Fruit fly (Drosophila melanogaster) whole organism, embryonic: ENCODE results near the gene mthl11.

ENCODE experiments used
- B-H1 ChIP-seq: fragments of 200-800 bp; sonication (Bioruptor generic); IDR thresholded peaks from 3 replicates; pipeline ENCODE4 v1.3.6; 2022; ENCODE audit warnings: missing biosample characterization, missing genetic modification characterization
- Blimp-1 ChIP-seq: fragments of 200-800 bp; sonication (Bioruptor generic); optimal IDR thresholded peaks from 3 replicates; lab custom pipeline; 2018; ENCODE audit warnings: missing biosample characterization, missing genetic modification characterization, mild to moderate bottlenecking, moderate library complexity, missing genetic modification reagents
- CG11093 ChIP-seq: fragments of 200-800 bp; sonication (Bioruptor generic); IDR thresholded peaks from 3 replicates; pipeline ENCODE4 v1.3.6; 2022; ENCODE audit warnings: missing biosample characterization, missing genetic modification characterization
- CG11456 ChIP-seq: fragments of 200-800 bp; sonication (Bioruptor generic); IDR thresholded peaks from 3 replicates; pipeline ENCODE4 v1.3.6; 2022; ENCODE audit warnings: missing biosample characterization, missing genetic modification characterization
- CG11504 ChIP-seq: fragments of 200-800 bp; sonication (Bioruptor generic); optimal IDR thresholded peaks from 3 replicates; lab custom pipeline; 2019; ENCODE audit warnings: missing biosample characterization, mild to moderate bottlenecking, missing genetic modification characterization, moderate library complexity
- CG12942 ChIP-seq: fragments of 200-800 bp; sonication (Bioruptor generic); optimal IDR thresholded peaks from 3 replicates; lab custom pipeline; 2016; ENCODE audit warnings: missing biosample characterization, missing genetic modification characterization
- CG13123 ChIP-seq: fragments of 200-800 bp; sonication (Bioruptor generic); optimal IDR thresholded peaks from 2 replicates; lab custom pipeline; 2016; ENCODE audit warnings: missing biosample characterization, missing genetic modification characterization
- CG13624 ChIP-seq: fragments of 200-800 bp; sonication (Bioruptor generic); optimal IDR thresholded peaks from 2 replicates; lab custom pipeline; 2016; ENCODE audit warnings: missing biosample characterization, missing genetic modification characterization
- CG17328 ChIP-seq: fragments of 200-800 bp; sonication (Bioruptor generic); IDR thresholded peaks from 2 replicates; pipeline ENCODE4 v1.3.6; 2022; ENCODE audit warnings: missing biosample characterization, missing genetic modification characterization
- CG2120 ChIP-seq: fragments of 200-800 bp; sonication (Bioruptor generic); optimal IDR thresholded peaks from 3 replicates; lab custom pipeline; 2016; ENCODE audit warnings: missing biosample characterization, missing genetic modification characterization
- CG2129 ChIP-seq: fragments of 200-800 bp; sonication (Bioruptor generic); IDR thresholded peaks from 2 replicates; pipeline ENCODE4 v1.3.6; 2022; ENCODE audit warnings: missing biosample characterization, missing genetic modification characterization; ENCODE audit not compliant: partially characterized antibody
- CG32772 ChIP-seq: fragments of 200-800 bp; sonication (Bioruptor generic); IDR thresholded peaks from 2 replicates; pipeline ENCODE4 v1.3.6; 2022; ENCODE audit warnings: missing biosample characterization, missing genetic modification characterization
- CG33213 ChIP-seq: fragments of 200-800 bp; sonication (Bioruptor generic); optimal IDR thresholded peaks from 3 replicates; lab custom pipeline; 2016; ENCODE audit warnings: missing biosample characterization, missing genetic modification characterization
- CG3726 ChIP-seq: fragments of 200-800 bp; sonication (Bioruptor generic); IDR thresholded peaks from 3 replicates; pipeline ENCODE4, ENCODE4 v1.3.6; 2022; ENCODE audit warnings: missing biosample characterization, missing genetic modification characterization
- CG42726 ChIP-seq: fragments of 200-800 bp; sonication (Bioruptor generic); IDR thresholded peaks from 2 replicates; pipeline ENCODE4 v1.3.6; 2022; ENCODE audit warnings: missing biosample characterization, missing genetic modification characterization; ENCODE audit not compliant: partially characterized antibody
- CG6254 ChIP-seq: fragments of 200-800 bp; sonication (Bioruptor generic); optimal IDR thresholded peaks from 3 replicates; lab custom pipeline; 2017; ENCODE audit warnings: mild to moderate bottlenecking, missing biosample characterization, missing genetic modification reagents, missing genetic modification characterization
- CG6765 ChIP-seq: fragments of 200-800 bp; sonication (Bioruptor generic); optimal IDR thresholded peaks from 3 replicates; lab custom pipeline; 2017; ENCODE audit warnings: missing biosample characterization, mild to moderate bottlenecking, missing genetic modification characterization
- CG7745 ChIP-seq: fragments of 200-800 bp; sonication (Bioruptor generic); optimal IDR thresholded peaks from 2 replicates; lab custom pipeline; 2018; ENCODE audit warnings: missing biosample characterization, mild to moderate bottlenecking, missing genetic modification characterization, moderate library complexity
- CG8290 ChIP-seq, 3 experiments: fragments of 200-800 bp; sonication (Bioruptor generic); optimal IDR thresholded peaks; 2 replicates each; lab custom pipeline; 2016 to 2019; ENCODE audit warnings: missing biosample characterization in 3 of 3, missing genetic modification characterization in 3 of 3, mild to moderate bottlenecking in 2 of 3, moderate library complexity in 1 of 3
- CG8388 ChIP-seq: fragments of 200-800 bp; sonication (Bioruptor generic); optimal IDR thresholded peaks from 2 replicates; lab custom pipeline; 2019; ENCODE audit warnings: missing biosample characterization, mild to moderate bottlenecking, missing genetic modification characterization, moderate library complexity
- CG8765 ChIP-seq: fragments of 200-800 bp; sonication (Bioruptor generic); IDR thresholded peaks from 2 replicates; pipeline ENCODE4 v1.3.6; 2022; ENCODE audit warnings: missing biosample characterization, missing genetic modification characterization
- Camta ChIP-seq: fragments of 200-800 bp; sonication (Bioruptor generic); optimal IDR thresholded peaks from 2 replicates; lab custom pipeline; 2016; ENCODE audit warnings: missing biosample characterization, missing genetic modification characterization
- Dad ChIP-seq: fragments of 200-800 bp; sonication (Bioruptor generic); optimal IDR thresholded peaks from 3 replicates; lab custom pipeline; 2016; ENCODE audit warnings: missing biosample characterization, missing genetic modification characterization
- Dfd ChIP-seq, 2 experiments: fragments of >200 bp; optimal IDR thresholded peaks; 2 replicates each; lab custom pipeline; 2017; ENCODE audit warnings: missing biosample characterization in 2 of 2, missing genetic modification characterization in 2 of 2
- ERR ChIP-seq: fragments of 200-800 bp; sonication (Bioruptor generic); optimal IDR thresholded peaks from 2 replicates; lab custom pipeline; 2016; ENCODE audit warnings: missing biosample characterization, missing genetic modification characterization
- Fer2 ChIP-seq: fragments of 200-800 bp; sonication (Bioruptor generic); optimal IDR thresholded peaks from 2 replicates; lab custom pipeline; 2018; ENCODE audit warnings: missing biosample characterization, mild to moderate bottlenecking, missing genetic modification characterization, moderate library complexity
- HLH3B ChIP-seq: fragments of 200-800 bp; sonication (Bioruptor generic); IDR thresholded peaks from 2 replicates; pipeline ENCODE4 v1.3.6; 2022; ENCODE audit warnings: missing biosample characterization, missing genetic modification characterization
- Hmx ChIP-seq: fragments of 200-800 bp; sonication (Bioruptor generic); optimal IDR thresholded peaks from 2 replicates; lab custom pipeline; 2016; ENCODE audit warnings: missing biosample characterization, missing genetic modification characterization
- Mes4 ChIP-seq: fragments of 200-800 bp; sonication (Bioruptor generic); optimal IDR thresholded peaks from 2 replicates; lab custom pipeline; 2016; ENCODE audit warnings: missing biosample characterization, missing genetic modification characterization
- Mrtf ChIP-seq: fragments of 200-800 bp; sonication (Bioruptor generic); IDR thresholded peaks from 3 replicates; pipeline ENCODE4 v1.3.6; 2022; ENCODE audit warnings: missing biosample characterization, missing genetic modification characterization
- Nf-YC ChIP-seq: fragments of 200-800 bp; optimal IDR thresholded peaks from 3 replicates; lab custom pipeline; 2019; ENCODE audit warnings: missing biosample characterization, mild to moderate bottlenecking, missing genetic modification characterization, moderate library complexity
- NfI ChIP-seq: fragments of 200-800 bp; sonication (Bioruptor generic); optimal IDR thresholded peaks from 3 replicates; lab custom pipeline; 2018; ENCODE audit warnings: missing biosample characterization, mild to moderate bottlenecking, missing genetic modification characterization, moderate library complexity
- Sry-β ChIP-seq: fragments of 200-800 bp; sonication (Bioruptor generic); optimal IDR thresholded peaks from 2 replicates; lab custom pipeline; 2018; ENCODE audit warnings: missing biosample characterization, mild to moderate bottlenecking, missing genetic modification characterization, moderate library complexity
- ase ChIP-seq: fragments of 200-800 bp; sonication (Bioruptor generic); IDR thresholded peaks from 3 replicates; pipeline ENCODE4 v1.3.6; 2022; ENCODE audit warnings: missing biosample characterization, missing genetic modification characterization
- disco-r ChIP-seq: fragments of 200-800 bp; sonication (Bioruptor generic); optimal IDR thresholded peaks from 2 replicates; lab custom pipeline; 2016; ENCODE audit warnings: missing biosample characterization, missing genetic modification characterization
- dmrt99B ChIP-seq: fragments of 200-800 bp; sonication (Bioruptor generic); optimal IDR thresholded peaks from 2 replicates; lab custom pipeline; 2018; ENCODE audit warnings: missing biosample characterization, mild to moderate bottlenecking, missing genetic modification characterization, moderate library complexity
- dysf ChIP-seq: fragments of 200-800 bp; sonication (Bioruptor generic); IDR thresholded peaks from 3 replicates; pipeline ENCODE4 v1.3.6; 2022; ENCODE audit warnings: missing biosample characterization, missing genetic modification characterization
- ham ChIP-seq: fragments of 200-800 bp; sonication (Bioruptor generic); IDR thresholded peaks from 2 replicates; pipeline ENCODE4 v1.3.6; 2022; ENCODE audit warnings: missing biosample characterization, missing genetic modification characterization
- kni ChIP-seq: fragments of 200-800 bp; sonication (Bioruptor generic); optimal IDR thresholded peaks from 3 replicates; lab custom pipeline; 2017; ENCODE audit warnings: mild to moderate bottlenecking, missing biosample characterization, missing genetic modification reagents, missing genetic modification characterization
- lbe ChIP-seq: fragments of 200-800 bp; sonication (Bioruptor generic); optimal IDR thresholded peaks from 2 replicates; lab custom pipeline; 2016; ENCODE audit warnings: missing biosample characterization, mild to moderate bottlenecking, missing genetic modification characterization
- nmo ChIP-seq: fragments of 200-800 bp; sonication (Bioruptor generic); optimal IDR thresholded peaks from 2 replicates; lab custom pipeline; 2018; ENCODE audit warnings: missing biosample characterization, mild to moderate bottlenecking, missing genetic modification characterization, moderate library complexity
- pnt ChIP-seq: fragments of 200-800 bp; sonication (Bioruptor generic); optimal IDR thresholded peaks from 3 replicates; lab custom pipeline; 2016; ENCODE audit warnings: missing biosample characterization, missing genetic modification characterization
- sc ChIP-seq, 3 experiments: fragments of >200 bp in 2 of 3; fragments of 200-800 bp in 1 of 3; sonication (Bioruptor generic) in 1 of 3; optimal IDR thresholded peaks; 2 replicates in 2 of 3; 3 replicates in 1 of 3; lab custom pipeline; 2017; ENCODE audit warnings: mild to moderate bottlenecking in 1 of 3, missing biosample characterization in 1 of 3, missing genetic modification characterization in 1 of 3, missing genetic modification reagents in 1 of 3
- schlank ChIP-seq: fragments of 200-800 bp; sonication (Bioruptor generic); optimal IDR thresholded peaks from 2 replicates; lab custom pipeline; 2018; ENCODE audit warnings: missing biosample characterization, mild to moderate bottlenecking, missing genetic modification characterization
- sens-2 ChIP-seq: fragments of 200-800 bp; sonication (Bioruptor generic); IDR thresholded peaks from 2 replicates; pipeline ENCODE4 v1.3.6; 2022; ENCODE audit warnings: missing biosample characterization, missing genetic modification characterization
- slbo ChIP-seq: fragments of 200-800 bp; sonication (Bioruptor generic); IDR thresholded peaks from 2 replicates; pipeline ENCODE4 v1.3.6; 2022; ENCODE audit warnings: missing biosample characterization, missing genetic modification characterization
- sug ChIP-seq: fragments of 200-800 bp; optimal IDR thresholded peaks from 2 replicates; lab custom pipeline; 2019; ENCODE audit warnings: missing biosample characterization, mild to moderate bottlenecking, missing genetic modification characterization, moderate library complexity
- tx ChIP-seq: fragments of 200-800 bp; sonication (Bioruptor generic); optimal IDR thresholded peaks from 2 replicates; lab custom pipeline; 2016; ENCODE audit warnings: missing biosample characterization, missing genetic modification characterization
- unc-4 ChIP-seq: fragments of 200-800 bp; sonication (Bioruptor generic); IDR thresholded peaks from 2 replicates; pipeline ENCODE4 v1.3.6; 2022; ENCODE audit warnings: missing biosample characterization, missing genetic modification characterization; ENCODE audit not compliant: partially characterized antibody

The mthl11 gene

DNA sequence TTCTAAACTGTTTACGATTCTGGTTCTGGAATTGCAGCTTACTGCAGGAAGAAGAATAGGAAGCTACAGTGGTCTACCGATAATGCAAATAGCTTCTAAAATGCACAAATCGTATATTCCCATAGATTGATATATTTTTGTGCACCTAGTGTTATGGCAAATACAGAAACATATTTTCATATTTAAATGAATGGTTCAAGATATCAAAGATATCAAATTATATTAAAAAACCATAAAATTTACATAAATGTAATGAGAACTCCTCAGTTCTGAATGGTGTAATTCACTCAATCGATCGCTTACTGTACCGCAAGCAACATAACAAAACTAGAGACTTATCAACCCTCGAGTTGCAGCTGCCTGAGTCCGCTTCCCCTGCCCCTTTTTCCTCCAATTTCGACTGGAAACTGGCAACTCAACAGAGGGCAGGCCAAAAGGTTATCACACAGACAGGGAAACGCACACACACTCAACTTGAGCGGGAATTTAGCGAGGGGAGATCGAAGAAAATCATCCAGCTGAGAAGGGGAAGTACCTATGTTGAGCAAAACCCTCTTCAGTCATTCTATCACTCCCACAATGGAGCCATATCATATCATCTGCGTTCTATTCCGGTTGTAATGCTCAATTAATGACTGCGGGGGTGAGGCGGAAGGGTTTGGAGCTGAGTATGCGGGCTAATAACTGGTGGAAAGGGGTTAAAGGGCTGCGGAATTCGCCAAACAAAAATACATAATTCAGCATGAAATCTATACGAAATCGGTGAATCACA is 46.7 kb upstream of the mthl11 start (continued):
- TF ChIP-seq CG32772 (no peak), Hmx (GFP tag; lab: Kevin White, UChicago) (no peak), NfI (GFP tag; lab: Kevin White, UChicago) (no peak), schlank (tag; lab: Kevin White, UChicago) (no peak), HLH3B (GFP tag; lab: Robert Waterston, UW) (no peak), Sry-β (no peak), sens-2 (no peak), CG3726 (no peak), disco-r (no peak), dmrt99B (peak; percentile 54), nmo (GFP tag; lab: Kevin White, UChicago) (peak; percentile 60), CG8765 (GFP tag; lab: Robert Waterston, UW) (no peak), sug (tag; lab: Kevin White, UChicago) (no peak), CG2120 (GFP tag; lab: Kevin White, UChicago) (no peak), CG12942 (GFP tag; lab: Kevin White, UChicago) (no peak), unc-4 (no peak), Mes4 (GFP tag; lab: Kevin White, UChicago) (no peak), CG8290 (GFP tag; optimal IDR thresholded peaks at IDR 0.05; lab: Kevin White, UChicago) (no peak), CG8290 (tag; optimal IDR thresholded peaks at IDR 0.05; lab: Kevin White, UChicago) (no peak), Fer2 (tag; lab: Kevin White, UChicago) (no peak), CG13123 (GFP tag; lab: Kevin White, UChicago) (no peak), CG6254 (GFP tag; lab: Kevin White, UChicago) (peak; percentile 18), Dad (GFP tag; lab: Kevin White, UChicago) (no peak), Camta (GFP tag; lab: Kevin White, UChicago) (no peak), B-H1 (GFP tag; lab: Robert Waterston, UW) (no peak), Mrtf (no peak), CG11456 (no peak), CG11504 (tag; lab: Kevin White, UChicago) (peak; percentile 67), lbe (GFP tag; lab: Kevin White, UChicago) (no peak), CG42726 (GFP tag; lab: Robert Waterston, UW) (no peak), ase (GFP tag; lab: Robert Waterston, UW) (no peak), CG8388 (GFP tag; lab: Kevin White, UChicago) (peak; percentile 33), CG11093 (no peak), Blimp-1 (GFP tag; lab: Kevin White, UChicago) (peak; percentile 40), CG13624 (GFP tag; lab: Kevin White, UChicago) (no peak), CG33213 (GFP tag; lab: Kevin White, UChicago) (no peak), CG6765 (no peak), dysf (GFP tag; lab: Robert Waterston, UW) (no peak), kni (GFP tag; lab: Kevin White, UChicago) (peak; percentile 22), CG2129 (no peak), pnt (GFP tag; lab: Kevin White, UChicago) (no peak), sc (optimal IDR thresholded peaks at IDR 0.05; lab: Kevin White, UChicago) (no peak), sc (GFP tag; optimal IDR thresholded peaks at IDR 0.05; lab: Kevin White, UChicago) (peak; percentile 45), ERR (GFP tag; lab: Kevin White, UChicago) (no peak), Nf-YC (tag; lab: Kevin White, UChicago) (no peak), tx (GFP tag; lab: Kevin White, UChicago) (no peak), CG17328 (GFP tag; lab: Robert Waterston, UW) (no peak), CG7745 (tag; lab: Kevin White, UChicago) (no peak), slbo (GFP tag; lab: Robert Waterston, UW) (no peak), ham (GFP tag; lab: Robert Waterston, UW) (no peak), Dfd (GFP tag; optimal IDR thresholded peaks at IDR 0.05; lab: Kevin White, UChicago) (no peak)
